Fruit fly (Drosophila melanogaster): ENCODE data around the gene CG4860.

- TF ChIP-seq Sin3A (optimal IDR thresholded peaks at IDR 0.05) (no peak), psq (optimal IDR thresholded peaks at IDR 0.05) (no peak), ttk (optimal IDR thresholded peaks at IDR 0.05) (no peak), h (optimal IDR thresholded peaks at IDR 0.05) (no peak)
Observed at dm6 chr3R:12194911-12195310, 26.4 kb downstream of the CG4860 start, which contains the start of the genes eIF3d2 and CG43450.
